Worm (Caenorhabditis elegans): ENCODE results near the gene aqp-7.

- TF ChIP-seq eyg-1 (tag; optimal IDR thresholded peaks at IDR 0.05) (no peak), dmd-4 (tag; optimal IDR thresholded peaks at IDR 0.05; ENCODE audit: borderline replicate concordance) (no peak), zip-5 (tag; optimal IDR thresholded peaks at IDR 0.05) (no peak)
These were observed 36.8 kb downstream of the aqp-7 start for ce11 chrX:3061698-3062097.

Measured in whole organism, late embryonic.